Fruit fly (Drosophila melanogaster) whole organism, embryonic: ENCODE measurements around the gene CG14696.

Experiments
- Atf-2 ChIP-seq: fragments of 200-800 bp; sonication (Bioruptor generic); optimal IDR thresholded peaks from 2 replicates; lab custom pipeline; 2016; ENCODE audit warnings: missing biosample characterization, missing genetic modification characterization
- CG11723 ChIP-seq: fragments of 200-800 bp; sonication (Bioruptor generic); optimal IDR thresholded peaks from 2 replicates; lab custom pipeline; 2017; ENCODE audit warnings: missing biosample characterization, mild to moderate bottlenecking, missing genetic modification characterization
- CG12744 ChIP-seq: fragments of 200-800 bp; sonication (Bioruptor generic); optimal IDR thresholded peaks from 2 replicates; lab custom pipeline; 2016; ENCODE audit warnings: missing biosample characterization, missing genetic modification characterization
- CG13624 ChIP-seq: fragments of 200-800 bp; sonication (Bioruptor generic); optimal IDR thresholded peaks from 2 replicates; lab custom pipeline; 2016; ENCODE audit warnings: missing biosample characterization, missing genetic modification characterization
- CG1602 ChIP-seq: fragments of 200-800 bp; sonication (Bioruptor generic); optimal IDR thresholded peaks from 3 replicates; lab custom pipeline; 2016; ENCODE audit warnings: missing biosample characterization, missing genetic modification characterization
- CG17802 ChIP-seq: fragments of 200-800 bp; sonication (Bioruptor generic); optimal IDR thresholded peaks from 2 replicates; lab custom pipeline; 2018; ENCODE audit warnings: missing biosample characterization, mild to moderate bottlenecking, missing genetic modification characterization, moderate library complexity
- CG1832 ChIP-seq: fragments of 200-800 bp; sonication (Bioruptor generic); optimal IDR thresholded peaks from 2 replicates; lab custom pipeline; 2017; ENCODE audit warnings: missing biosample characterization, mild to moderate bottlenecking, missing genetic modification characterization, inconsistent platforms
- CG2120 ChIP-seq: fragments of 200-800 bp; sonication (Bioruptor generic); optimal IDR thresholded peaks from 3 replicates; lab custom pipeline; 2016; ENCODE audit warnings: missing biosample characterization, missing genetic modification characterization
- CG2129 ChIP-seq: fragments of 200-800 bp; sonication (Bioruptor generic); IDR thresholded peaks from 2 replicates; pipeline ENCODE4 v1.3.6; 2022; ENCODE audit warnings: missing biosample characterization, missing genetic modification characterization; ENCODE audit not compliant: partially characterized antibody
- CG2875 ChIP-seq: fragments of 200-800 bp; sonication (Bioruptor generic); optimal IDR thresholded peaks from 2 replicates; lab custom pipeline; 2017; ENCODE audit warnings: missing biosample characterization, mild to moderate bottlenecking, missing genetic modification characterization, missing genetic modification reagents
- CG31224 ChIP-seq: fragments of 200-800 bp; sonication (Bioruptor generic); IDR thresholded peaks from 2 replicates; pipeline ENCODE4 v1.3.6; 2022; ENCODE audit warnings: missing biosample characterization, missing genetic modification characterization
- CG34422 ChIP-seq: fragments of 200-800 bp; sonication (Bioruptor generic); IDR thresholded peaks from 3 replicates; pipeline ENCODE4 v1.3.6; 2022; ENCODE audit warnings: missing biosample characterization, missing genetic modification characterization
- CG4282 ChIP-seq: fragments of 200-800 bp; sonication (Bioruptor generic); optimal IDR thresholded peaks from 2 replicates; lab custom pipeline; 2016; ENCODE audit warnings: missing biosample characterization, missing genetic modification characterization
- CG4820 ChIP-seq: fragments of 200-800 bp; sonication (Bioruptor generic); optimal IDR thresholded peaks from 3 replicates; lab custom pipeline; 2016; ENCODE audit warnings: missing biosample characterization, missing genetic modification characterization
- CG5953 ChIP-seq: fragments of 200-800 bp; sonication (Bioruptor generic); IDR thresholded peaks from 2 replicates; pipeline ENCODE4 v1.3.6; 2022; ENCODE audit warnings: missing biosample characterization, missing genetic modification characterization
- CG6791 ChIP-seq: fragments of 200-800 bp; sonication (Bioruptor generic); IDR thresholded peaks from 3 replicates; pipeline ENCODE4 v1.3.6; 2022; ENCODE audit warnings: missing biosample characterization, missing genetic modification characterization; ENCODE audit not compliant: partially characterized antibody
- CG7556 ChIP-seq: fragments of 200-800 bp; sonication (Bioruptor generic); optimal IDR thresholded peaks from 2 replicates; lab custom pipeline; 2017; ENCODE audit warnings: missing biosample characterization, mild to moderate bottlenecking, missing genetic modification characterization
- CG7987 ChIP-seq: fragments of 200-800 bp; sonication (Bioruptor generic); optimal IDR thresholded peaks from 2 replicates; lab custom pipeline; 2018; ENCODE audit warnings: missing biosample characterization, mild to moderate bottlenecking, missing genetic modification characterization, moderate library complexity
- CG8290 ChIP-seq, 3 experiments: fragments of 200-800 bp; sonication (Bioruptor generic); optimal IDR thresholded peaks; 2 replicates each; lab custom pipeline; 2016 to 2019; ENCODE audit warnings: missing biosample characterization in 3 of 3, missing genetic modification characterization in 3 of 3, mild to moderate bottlenecking in 2 of 3, moderate library complexity in 1 of 3
- CTCF ChIP-seq: fragments of 200-800 bp; sonication (Bioruptor generic); optimal IDR thresholded peaks from 2 replicates; lab custom pipeline; 2017; ENCODE audit warnings: missing biosample characterization, mild to moderate bottlenecking, missing genetic modification characterization, moderate library complexity
- Dek ChIP-seq: fragments of 200-800 bp; sonication (Bioruptor generic); optimal IDR thresholded peaks from 3 replicates; lab custom pipeline; 2019; ENCODE audit warnings: missing biosample characterization, mild to moderate bottlenecking, missing genetic modification characterization, moderate library complexity
- Dp ChIP-seq: fragments of 200-800 bp; sonication (Bioruptor generic); optimal IDR thresholded peaks from 2 replicates; lab custom pipeline; 2018; ENCODE audit warnings: missing biosample characterization, mild to moderate bottlenecking, missing genetic modification characterization, moderate library complexity
- Gsc ChIP-seq: fragments of 200-800 bp; sonication (Bioruptor generic); IDR thresholded peaks from 2 replicates; pipeline ENCODE4 v1.3.6; 2022; ENCODE audit warnings: missing biosample characterization, missing genetic modification characterization
- Hey ChIP-seq: fragments of 200-800 bp; sonication (Bioruptor generic); optimal IDR thresholded peaks from 3 replicates; lab custom pipeline; 2018; ENCODE audit warnings: missing biosample characterization, mild to moderate bottlenecking, missing genetic modification characterization
- Max ChIP-seq: fragments of 200-800 bp; sonication (Bioruptor generic); optimal IDR thresholded peaks from 2 replicates; lab custom pipeline; 2016; ENCODE audit warnings: missing biosample characterization, mild to moderate bottlenecking, missing genetic modification characterization
- Myb ChIP-seq: fragments of 200-800 bp; sonication (Bioruptor generic); optimal IDR thresholded peaks from 2 replicates; lab custom pipeline; 2016; ENCODE audit warnings: missing biosample characterization, missing genetic modification characterization
- NFAT ChIP-seq: fragments of 200-800 bp; sonication (Bioruptor generic); IDR thresholded peaks from 2 replicates; pipeline ENCODE4 v1.3.6; 2022; ENCODE audit warnings: missing biosample characterization, missing genetic modification characterization
- Nf-YB ChIP-seq: fragments of 200-800 bp; sonication (Bioruptor generic); optimal IDR thresholded peaks from 3 replicates; lab custom pipeline; 2019; ENCODE audit warnings: missing biosample characterization, mild to moderate bottlenecking, missing genetic modification characterization, moderate library complexity
- NfI ChIP-seq: fragments of 200-800 bp; sonication (Bioruptor generic); optimal IDR thresholded peaks from 3 replicates; lab custom pipeline; 2018; ENCODE audit warnings: missing biosample characterization, mild to moderate bottlenecking, missing genetic modification characterization, moderate library complexity
- PHDP ChIP-seq: fragments of 200-800 bp; sonication (Bioruptor generic); optimal IDR thresholded peaks from 3 replicates; lab custom pipeline; 2018; ENCODE audit warnings: missing biosample characterization, mild to moderate bottlenecking, missing genetic modification characterization, moderate library complexity
- Sox100B ChIP-seq: fragments of 200-800 bp; sonication (Bioruptor generic); optimal IDR thresholded peaks from 3 replicates; lab custom pipeline; 2018; ENCODE audit warnings: missing biosample characterization, mild to moderate bottlenecking, missing genetic modification characterization
- Sox102F ChIP-seq: fragments of 200-800 bp; sonication (Bioruptor generic); optimal IDR thresholded peaks from 2 replicates; lab custom pipeline; 2018; ENCODE audit warnings: missing biosample characterization, mild to moderate bottlenecking, missing genetic modification characterization, moderate library complexity
- abd-A ChIP-seq: fragments of 200-800 bp; sonication (Bioruptor generic); optimal IDR thresholded peaks from 3 replicates; lab custom pipeline; 2019; ENCODE audit warnings: missing biosample characterization, mild to moderate bottlenecking, missing genetic modification characterization, moderate library complexity
- amos ChIP-seq: fragments of 200-800 bp; sonication (Bioruptor generic); IDR thresholded peaks from 2 replicates; pipeline ENCODE4 v1.3.6; 2022; ENCODE audit warnings: missing biosample characterization, missing genetic modification characterization; ENCODE audit not compliant: partially characterized antibody
- bigmax ChIP-seq: fragments of 200-800 bp; sonication (Bioruptor generic); optimal IDR thresholded peaks from 2 replicates; lab custom pipeline; 2018; ENCODE audit warnings: missing biosample characterization, mild to moderate bottlenecking, missing genetic modification characterization
- br ChIP-seq: fragments of >200 bp; optimal IDR thresholded peaks from 2 replicates; lab custom pipeline; 2017
- cas ChIP-seq: fragments of 200-800 bp; sonication (Bioruptor generic); IDR thresholded peaks from 2 replicates; pipeline ENCODE4 v1.3.6; 2022; ENCODE audit warnings: missing biosample characterization, missing genetic modification characterization
- chinmo ChIP-seq: fragments of 200-800 bp; sonication (Bioruptor generic); IDR thresholded peaks from 4 replicates; pipeline ENCODE4 v1.3.6; 2022; ENCODE audit warnings: missing biosample characterization, missing genetic modification characterization; ENCODE audit not compliant: partially characterized antibody
- ci ChIP-seq: fragments of 200-800 bp; sonication (Bioruptor generic); IDR thresholded peaks from 3 replicates; pipeline ENCODE4 v1.3.6; 2022; ENCODE audit warnings: missing biosample characterization, missing genetic modification characterization
- corto ChIP-seq: fragments of 200-800 bp; sonication (Bioruptor generic); optimal IDR thresholded peaks from 2 replicates; lab custom pipeline; 2016; ENCODE audit warnings: missing biosample characterization, mild to moderate bottlenecking, missing genetic modification characterization, moderate library complexity
- disco-r ChIP-seq: fragments of 200-800 bp; sonication (Bioruptor generic); optimal IDR thresholded peaks from 2 replicates; lab custom pipeline; 2016; ENCODE audit warnings: missing biosample characterization, missing genetic modification characterization
- ewg ChIP-seq: fragments of 200-800 bp; sonication (Bioruptor generic); optimal IDR thresholded peaks from 3 replicates; lab custom pipeline; 2017; ENCODE audit warnings: mild to moderate bottlenecking, missing biosample characterization, missing genetic modification reagents, missing genetic modification characterization
- gce ChIP-seq: fragments of 200-800 bp; sonication (Bioruptor generic); IDR thresholded peaks from 3 replicates; pipeline ENCODE4 v1.3.6; 2022; ENCODE audit warnings: missing biosample characterization, missing genetic modification characterization
- hth ChIP-seq: fragments of >200 bp; optimal IDR thresholded peaks from 2 replicates; lab custom pipeline; 2017; ENCODE audit warnings: inconsistent platforms
- nau ChIP-seq: fragments of 200-800 bp; sonication (Bioruptor generic); optimal IDR thresholded peaks from 3 replicates; lab custom pipeline; 2017; ENCODE audit warnings: missing biosample characterization, mild to moderate bottlenecking, missing genetic modification characterization, missing genetic modification reagents
- p53 ChIP-seq: fragments of 200-800 bp; sonication (Bioruptor generic); optimal IDR thresholded peaks from 2 replicates; lab custom pipeline; 2016; ENCODE audit warnings: missing biosample characterization, missing genetic modification characterization
- schlank ChIP-seq: fragments of 200-800 bp; sonication (Bioruptor generic); optimal IDR thresholded peaks from 2 replicates; lab custom pipeline; 2018; ENCODE audit warnings: missing biosample characterization, mild to moderate bottlenecking, missing genetic modification characterization
- so ChIP-seq: fragments of 200-800 bp; sonication (Bioruptor generic); IDR thresholded peaks from 3 replicates; pipeline ENCODE4 v1.3.6; 2022; ENCODE audit warnings: missing biosample characterization, missing genetic modification characterization
- tap ChIP-seq: fragments of 200-800 bp; optimal IDR thresholded peaks from 3 replicates; lab custom pipeline; 2019; ENCODE audit warnings: missing biosample characterization, mild to moderate bottlenecking, missing genetic modification characterization, moderate library complexity
- trh ChIP-seq: fragments of 200-800 bp; sonication (Bioruptor generic); optimal IDR thresholded peaks from 2 replicates; lab custom pipeline; 2016; ENCODE audit warnings: missing biosample characterization, missing genetic modification characterization

The CG14696 gene

DNA sequence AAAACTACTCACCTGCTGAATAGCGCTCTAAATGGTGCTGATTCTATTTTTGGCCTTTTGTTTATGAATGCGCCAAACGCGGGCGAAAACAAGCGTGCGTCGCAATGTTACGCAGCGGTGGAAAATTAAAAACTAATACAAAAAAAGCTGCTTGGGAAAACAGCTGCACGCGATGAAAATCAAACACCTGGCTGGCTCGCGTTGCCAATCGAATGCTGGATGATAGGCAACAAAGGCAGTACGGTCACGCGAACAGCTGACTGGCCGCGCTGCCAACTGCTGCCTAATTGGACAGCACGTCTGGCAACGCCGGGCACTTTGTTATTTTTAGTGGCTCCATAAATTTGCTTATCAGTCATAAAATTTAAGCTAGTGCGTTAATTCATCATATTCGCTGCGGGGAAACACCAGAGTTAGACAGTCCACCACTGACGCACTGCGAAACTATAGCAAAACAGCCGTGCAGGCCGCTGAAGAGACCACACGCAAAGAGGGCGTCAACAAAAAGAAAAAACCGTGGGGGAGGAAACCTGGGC is 16.3 kb downstream of the CG14696 start, which contains the start of the genes SelR and Tsp86D (continued):
- TF ChIP-seq CG1602 (GFP tag; lab: Kevin White, UChicago) (no peak), Nf-YB (peak; percentile 7), Max (GFP tag; lab: Kevin White, UChicago) (peak; percentile 36), CG12744 (GFP tag; lab: Kevin White, UChicago) (peak; percentile 35), abd-A (tag; lab: Kevin White, UChicago) (peak; percentile 94), CG4282 (no peak), nau (GFP tag; lab: Kevin White, UChicago) (peak; percentile 89), CG13624 (GFP tag; lab: Kevin White, UChicago) (peak; percentile 52), CG34422 (GFP tag; lab: Robert Waterston, UW) (peak; percentile 70; the same call in 1 of the 3 replicates), br (lab: Kevin White, UChicago) (no peak), CG2875 (no peak), amos (GFP tag; lab: Robert Waterston, UW) (peak; percentile 73; the same call in 1 of the 2 replicates), CG4820 (no peak), tap (tag; lab: Kevin White, UChicago) (peak; percentile 52), CG11723 (GFP tag; lab: Kevin White, UChicago) (peak; percentile 29), CG8290 (GFP tag; optimal IDR thresholded peaks at IDR 0.05; lab: Kevin White, UChicago) (peak; percentile 18), CG8290 (tag; optimal IDR thresholded peaks at IDR 0.05; lab: Kevin White, UChicago) (peak in 1 of 2 experiments; percentile 65), CG6791 (peak; percentile 64; the same call in 2 of the 3 replicates), gce (GFP tag; lab: Robert Waterston, UW) (no peak), hth (lab: Kevin White, UChicago) (no peak), CG2120 (GFP tag; lab: Kevin White, UChicago) (no peak), Hey (tag; lab: Kevin White, UChicago) (no peak), disco-r (GFP tag; lab: Kevin White, UChicago) (no peak), corto (GFP tag; lab: Kevin White, UChicago) (no peak), ci (GFP tag; lab: Robert Waterston, UW) (peak; percentile 24; the same call in 2 of the 3 replicates), CG2129 (GFP tag; lab: Robert Waterston, UW) (0 out of 2 replicates have a peak, but pooled peaks have one; percentile 21), Dp (GFP tag; lab: Kevin White, UChicago) (peak; percentile 36), Gsc (GFP tag; lab: Robert Waterston, UW) (no peak), so (GFP tag; lab: Robert Waterston, UW) (no peak; the same call in 2 of the 3 replicates), trh (no peak), p53 (GFP tag; lab: Kevin White, UChicago) (peak; percentile 57), schlank (peak; percentile 6), CG1832 (no peak), Dek (tag; lab: Kevin White, UChicago) (peak; percentile 3), CG7987 (GFP tag; lab: Kevin White, UChicago) (peak; percentile 64), CG31224 (GFP tag; lab: Robert Waterston, UW) (no peak), NfI (GFP tag; lab: Kevin White, UChicago) (peak; percentile 25), NFAT (GFP tag; lab: Robert Waterston, UW) (0 out of 2 replicates have a peak, but pooled peaks have one; percentile 27), Myb (GFP tag; lab: Kevin White, UChicago) (no peak), cas (GFP tag; lab: Robert Waterston, UW) (no peak), Sox102F (no peak), bigmax (no peak), ewg (GFP tag; lab: Kevin White, UChicago) (peak; percentile 24), chinmo (GFP tag; lab: Robert Waterston, UW) (0 out of 4 replicates have a peak, but pooled peaks have one; percentile 50), CTCF (GFP tag; lab: Kevin White, UChicago) (peak; percentile 65), CG7556 (no peak), PHDP (peak; percentile 65), Sox100B (no peak), CG5953 (GFP tag; lab: Robert Waterston, UW) (no peak), Atf-2 (GFP tag; lab: Kevin White, UChicago) (no peak), CG17802 (tag; lab: Kevin White, UChicago) (no peak)
